Worm (Caenorhabditis elegans) whole organism, midembryonic: Measurements from ENCODE around the gene sumv-1.

Experiments
- T22C8.4 ChIP-seq: fragments of 200-800 bp; sonication (Bioruptor generic); IDR thresholded peaks from 2 replicates; pipeline ENCODE4 v1.3.6; 2022; ENCODE audit warnings: missing genetic modification characterization, missing compliant biosample characterization
- flt-1 ChIP-seq: fragments of 200-800 bp; sonication (Bioruptor generic); IDR thresholded peaks from 2 replicates; pipeline ENCODE4 v1.3.6; 2022; ENCODE audit warnings: missing genetic modification characterization, missing compliant biosample characterization
- klf-2 ChIP-seq: fragments of 200-800 bp; sonication (Bioruptor generic); conservative IDR thresholded peaks from 2 replicates; pipeline ENCODE4 v1.3.6; 2022; ENCODE audit warnings: missing genetic modification reagents, missing genetic modification characterization, missing compliant biosample characterization
- med-1 ChIP-seq: sonication (generic microtip); optimal IDR thresholded peaks from 2 replicates; lab custom pipeline; 2017; ENCODE audit warnings: missing genetic modification characterization, mild to moderate bottlenecking, missing compliant biosample characterization, antibody characterized with exemption, missing genetic modification reagents; ENCODE audit not compliant: insufficient read depth
- ref-1 ChIP-seq: fragments of 200-800 bp; sonication (Bioruptor generic); conservative IDR thresholded peaks from 2 replicates; pipeline ENCODE4 v1.3.6; 2022; ENCODE audit warnings: missing genetic modification reagents, missing genetic modification characterization, missing compliant biosample characterization
- tab-1 ChIP-seq: fragments of 200-800 bp; sonication (Bioruptor generic); IDR thresholded peaks from 2 replicates; pipeline ENCODE4 v1.3.6; 2022; ENCODE audit warnings: missing genetic modification characterization, missing compliant biosample characterization
- ztf-23 ChIP-seq: fragments of 200-800 bp; sonication (Bioruptor generic); IDR thresholded peaks from 2 replicates; pipeline ENCODE4 v1.3.6; 2022; ENCODE audit warnings: missing genetic modification reagents, missing genetic modification characterization, missing compliant biosample characterization
- ztf-29 ChIP-seq: fragments of 200-800 bp; sonication (Bioruptor generic); IDR thresholded peaks from 2 replicates; pipeline ENCODE4 v1.3.6; 2022; ENCODE audit warnings: missing genetic modification reagents, missing genetic modification characterization, missing compliant biosample characterization

- TF ChIP-seq tab-1: no peak
- no peak for TF ChIP-seq ref-1 (GFP tag; lab: Robert Waterston, UW)
- no peak for TF ChIP-seq klf-2 (GFP tag; lab: Robert Waterston, UW)
- TF ChIP-seq T22C8.4 (GFP tag; lab: Robert Waterston, UW): no peak
- TF ChIP-seq ztf-29: no peak
- no peak for TF ChIP-seq flt-1 (GFP tag; lab: Robert Waterston, UW)
- no peak for TF ChIP-seq ztf-23 (GFP tag; lab: Robert Waterston, UW)
- no peak for TF ChIP-seq med-1 (GFP tag; lab: Kevin White, UChicago)
Measured at ce11 chrIII:5290230-5290629, 36.2 kb upstream of the sumv-1 start.
